Fruit fly (Drosophila melanogaster) whole organism, wandering third instar larva: ENCODE results near the gene sle.

Source experiments
- CrebA ChIP-seq: fragments of 200-800 bp; sonication (Bioruptor generic); optimal IDR thresholded peaks from 2 replicates; lab custom pipeline; 2016; ENCODE audit warnings: missing biosample characterization, mild to moderate bottlenecking, missing genetic modification characterization, borderline replicate concordance
- Dif ChIP-seq: fragments of 200-275, 200-300 bp; sonication (Bioruptor generic); optimal IDR thresholded peaks from 2 replicates; lab custom pipeline; 2018; ENCODE audit warnings: missing biosample characterization, missing genetic modification characterization; ENCODE audit not compliant: partially characterized antibody
- Jra ChIP-seq: sonication (Bioruptor generic); optimal IDR thresholded peaks from 2 replicates; lab custom pipeline; 2016; ENCODE audit warnings: missing biosample characterization, missing genetic modification characterization
- Myc ChIP-seq: fragments of >200 bp; optimal IDR thresholded peaks from 2 replicates; lab custom pipeline; 2017
- br ChIP-seq: fragments of 200-800 bp; sonication (Bioruptor generic); optimal IDR thresholded peaks from 2 replicates; lab custom pipeline; 2016; ENCODE audit warnings: missing biosample characterization, missing genetic modification characterization
- h ChIP-seq: fragments of 200-800 bp; sonication (Bioruptor generic); optimal IDR thresholded peaks from 3 replicates; lab custom pipeline; 2016; ENCODE audit warnings: missing biosample characterization, mild to moderate bottlenecking, missing genetic modification characterization

DNA sequence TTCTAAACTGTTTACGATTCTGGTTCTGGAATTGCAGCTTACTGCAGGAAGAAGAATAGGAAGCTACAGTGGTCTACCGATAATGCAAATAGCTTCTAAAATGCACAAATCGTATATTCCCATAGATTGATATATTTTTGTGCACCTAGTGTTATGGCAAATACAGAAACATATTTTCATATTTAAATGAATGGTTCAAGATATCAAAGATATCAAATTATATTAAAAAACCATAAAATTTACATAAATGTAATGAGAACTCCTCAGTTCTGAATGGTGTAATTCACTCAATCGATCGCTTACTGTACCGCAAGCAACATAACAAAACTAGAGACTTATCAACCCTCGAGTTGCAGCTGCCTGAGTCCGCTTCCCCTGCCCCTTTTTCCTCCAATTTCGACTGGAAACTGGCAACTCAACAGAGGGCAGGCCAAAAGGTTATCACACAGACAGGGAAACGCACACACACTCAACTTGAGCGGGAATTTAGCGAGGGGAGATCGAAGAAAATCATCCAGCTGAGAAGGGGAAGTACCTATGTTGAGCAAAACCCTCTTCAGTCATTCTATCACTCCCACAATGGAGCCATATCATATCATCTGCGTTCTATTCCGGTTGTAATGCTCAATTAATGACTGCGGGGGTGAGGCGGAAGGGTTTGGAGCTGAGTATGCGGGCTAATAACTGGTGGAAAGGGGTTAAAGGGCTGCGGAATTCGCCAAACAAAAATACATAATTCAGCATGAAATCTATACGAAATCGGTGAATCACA lies 21.2 kb downstream of the sle start:
- TF ChIP-seq CrebA (GFP tag; lab: Kevin White, UChicago) (no peak), Jra (GFP tag; lab: Kevin White, UChicago) (no peak), br (GFP tag; lab: Kevin White, UChicago) (no peak), Dif (GFP tag; lab: Kevin White, UChicago) (no peak), Myc (lab: Kevin White, UChicago) (no peak), h (GFP tag; lab: Kevin White, UChicago) (peak; percentile 41)
